Fruit fly (Drosophila melanogaster): ENCODE results near the gene CG4884.

Gene CG4884

DNA sequence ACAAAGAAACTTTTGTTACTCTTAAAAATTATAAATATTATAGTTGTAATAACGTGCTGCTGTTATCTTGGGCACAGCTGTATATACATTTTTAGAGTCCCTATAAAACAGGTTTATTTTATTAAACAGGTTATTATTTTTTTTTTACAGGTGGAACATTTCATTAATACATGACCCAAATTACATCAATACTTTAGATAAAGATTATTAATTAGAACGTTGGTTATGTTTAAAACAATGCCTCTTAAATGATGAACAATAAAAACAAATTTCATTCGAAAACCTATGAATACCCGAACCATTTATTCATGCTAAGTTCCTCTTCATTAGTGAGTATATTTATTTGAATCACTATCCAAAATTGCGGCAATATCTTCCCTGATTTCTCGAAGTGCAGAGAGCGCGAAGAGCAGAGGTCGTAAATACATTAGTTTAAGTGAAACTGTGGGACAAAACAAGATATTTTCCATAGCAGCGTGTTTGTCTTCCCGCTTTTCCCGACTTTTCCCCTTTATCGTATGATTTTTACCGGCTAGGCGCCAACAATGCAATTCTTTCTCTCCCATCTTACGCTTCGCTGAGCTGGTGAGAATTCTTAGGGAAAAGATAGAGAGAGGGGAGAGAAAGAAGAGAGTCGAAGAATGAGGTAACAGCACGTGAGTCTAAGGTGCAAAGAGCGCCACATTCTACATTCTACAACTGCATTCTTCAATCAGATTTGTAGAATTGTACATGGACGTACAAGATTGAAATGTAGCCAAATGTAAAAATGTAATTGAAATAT, 29.8 kb upstream of the CG4884 start (continued):
- TF ChIP-seq CG14667 (GFP tag; IDR thresholded peaks at IDR 0.05) (peak; percentile 43), CG15269 (tag; optimal IDR thresholded peaks at IDR 0.05) (peak; percentile 7), Stat92E (GFP tag; optimal IDR thresholded peaks at IDR 0.05) (no peak), CTCF (GFP tag; optimal IDR thresholded peaks at IDR 0.05) (peak; percentile 56), CG3065 (GFP tag; optimal IDR thresholded peaks at IDR 0.05) (no peak), kay (GFP tag; optimal IDR thresholded peaks at IDR 0.05) (no peak), row (GFP tag; IDR thresholded peaks at IDR 0.05) (peak; percentile 76), schlank (tag; optimal IDR thresholded peaks at IDR 0.05) (no peak), CG6765 (GFP tag; optimal IDR thresholded peaks at IDR 0.05) (no peak), CG7839 (tag; optimal IDR thresholded peaks at IDR 0.05) (peak; percentile 37), pum (GFP tag; optimal IDR thresholded peaks at IDR 0.05) (peak; percentile 9), toy (GFP tag; IDR thresholded peaks at IDR 0.05) (no peak), Bdp1 (GFP tag; optimal IDR thresholded peaks at IDR 0.05) (no peak), Ets97D (GFP tag; optimal IDR thresholded peaks at IDR 0.05) (no peak), CG7745 (tag; optimal IDR thresholded peaks at IDR 0.05) (no peak), lmd (GFP tag; IDR thresholded peaks at IDR 0.05) (peak; percentile 68), Sry-β (GFP tag; optimal IDR thresholded peaks at IDR 0.05) (no peak), chif (GFP tag; optimal IDR thresholded peaks at IDR 0.05) (peak in 1 of 2 experiments; percentile 53), CG10209 (GFP tag; optimal IDR thresholded peaks at IDR 0.05) (peak; percentile 3), CG32772 (GFP tag; IDR thresholded peaks at IDR 0.05) (peak; percentile 39; the same call in 1 of the 2 replicates), HLH54F (GFP tag; optimal IDR thresholded peaks at IDR 0.05) (peak; percentile 39), CG6683 (GFP tag; optimal IDR thresholded peaks at IDR 0.05) (no peak), da (GFP tag; optimal IDR thresholded peaks at IDR 0.05) (no peak), CG2678 (tag; optimal IDR thresholded peaks at IDR 0.05) (peak; percentile 58), hkb (optimal IDR thresholded peaks at IDR 0.05) (no peak), hkb (GFP tag; IDR thresholded peaks at IDR 0.05) (no peak), grn (GFP tag; optimal IDR thresholded peaks at IDR 0.05) (no peak), Mad (GFP tag; optimal IDR thresholded peaks at IDR 0.05) (no peak), vvl (GFP tag; IDR thresholded peaks at IDR 0.05) (peak; percentile 72), Jarid2 (GFP tag; optimal IDR thresholded peaks at IDR 0.05) (no peak), psq (GFP tag; optimal IDR thresholded peaks at IDR 0.05) (no peak), CG15011 (GFP tag; optimal IDR thresholded peaks at IDR 0.05) (no peak), br (optimal IDR thresholded peaks at IDR 0.05) (no peak), pb (GFP tag; optimal IDR thresholded peaks at IDR 0.05) (no peak), Dfd (GFP tag; optimal IDR thresholded peaks at IDR 0.05) (no peak), Chrac-16 (GFP tag; optimal IDR thresholded peaks at IDR 0.05) (peak; percentile 12), sug (tag; optimal IDR thresholded peaks at IDR 0.05) (no peak), jumu (GFP tag; optimal IDR thresholded peaks at IDR 0.05) (no peak), cad (GFP tag; optimal IDR thresholded peaks at IDR 0.05) (no peak), CrebB (tag; optimal IDR thresholded peaks at IDR 0.05) (no peak), gcm2 (GFP tag; optimal IDR thresholded peaks at IDR 0.05) (no peak), grau (tag; optimal IDR thresholded peaks at IDR 0.05) (peak; percentile 41), CG18599 (GFP tag; optimal IDR thresholded peaks at IDR 0.05) (peak; percentile 15), Mrtf (GFP tag; IDR thresholded peaks at IDR 0.05) (peak; percentile 38; the same call in 1 of the 3 replicates), CG1529 (GFP tag; optimal IDR thresholded peaks at IDR 0.05) (no peak), CG8089 (GFP tag; optimal IDR thresholded peaks at IDR 0.05) (no peak), CG2199 (GFP tag; IDR thresholded peaks at IDR 0.05) (peak; percentile 47; the same call in 1 of the 3 replicates), Atf6 (GFP tag; IDR thresholded peaks at IDR 0.05) (0 out of 2 replicates have a peak, but pooled peaks have one; percentile 12), Ptx1 (GFP tag; IDR thresholded peaks at IDR 0.05) (peak; percentile 54; the same call in 1 of the 2 replicates), CG18476 (GFP tag; optimal IDR thresholded peaks at IDR 0.05) (no peak), Ets65A (GFP tag) (peak; percentile 82), CG7556 (GFP tag; optimal IDR thresholded peaks at IDR 0.05) (peak; percentile 69)
